Worm (Caenorhabditis elegans) whole organism, late embryonic: Measurements from ENCODE around the gene C17B7.5.

Source experiments
- C08G9.2 ChIP-seq: sonication (generic microtip); optimal IDR thresholded peaks from 2 replicates; lab custom pipeline; 2016; ENCODE audit warnings: mild to moderate bottlenecking, missing genetic modification characterization, moderate library complexity, missing compliant biosample characterization
- C38D4.7 ChIP-seq: fragments of 200-800 bp; sonication (Bioruptor generic); optimal IDR thresholded peaks from 2 replicates; lab custom pipeline; 2018; ENCODE audit warnings: mild to moderate bottlenecking, missing genetic modification characterization, moderate library complexity, missing compliant biosample characterization
- Y22D7AL.16 ChIP-seq: sonication (generic microtip); optimal IDR thresholded peaks from 2 replicates; lab custom pipeline; 2016; ENCODE audit warnings: missing genetic modification characterization, missing compliant biosample characterization
- elt-2 ChIP-seq: sonication (generic microtip); optimal IDR thresholded peaks from 2 replicates; lab custom pipeline; 2016; ENCODE audit warnings: missing genetic modification reagents, missing genetic modification characterization, missing compliant biosample characterization
- fkh-10 ChIP-seq: fragments of 150-350 bp; optimal IDR thresholded peaks from 2 replicates; lab custom pipeline; 2014; ENCODE audit warnings: missing biosample characterization, missing genetic modification reagents, missing genetic modification characterization
- lim-6 ChIP-seq: sonication (generic microtip); optimal IDR thresholded peaks from 2 replicates; lab custom pipeline; 2016; ENCODE audit warnings: missing genetic modification characterization, missing compliant biosample characterization
- nhr-11 ChIP-seq: fragments of 150-350 bp; optimal IDR thresholded peaks from 2 replicates; lab custom pipeline; 2014; ENCODE audit warnings: missing biosample characterization, missing genetic modification characterization
- pqm-1 ChIP-seq: sonication (generic microtip); optimal IDR thresholded peaks from 2 replicates; lab custom pipeline; 2016; ENCODE audit warnings: missing genetic modification characterization, missing compliant biosample characterization
- rnt-1 ChIP-seq: sonication (generic microtip); optimal IDR thresholded peaks from 2 replicates; lab custom pipeline; 2016; ENCODE audit warnings: missing genetic modification characterization, missing compliant biosample characterization

- TF ChIP-seq rnt-1 (no peak), lim-6 (tag; lab: Kevin White, UChicago) (no peak), C08G9.2 (tag; lab: Kevin White, UChicago) (no peak), nhr-11 (no peak), fkh-10 (GFP tag; lab: Kevin White, UChicago) (no peak), C38D4.7 (GFP tag; lab: Kevin White, UChicago) (no peak), Y22D7AL.16 (tag; lab: Kevin White, UChicago) (no peak), pqm-1 (tag; lab: Kevin White, UChicago) (no peak), elt-2 (tag; lab: Kevin White, UChicago) (no peak)
Measured at ce11 chrV:3301898-3302297, 31.5 kb upstream of the C17B7.5 start, which contains the start of gene srbc-1.
